Fruit fly (Drosophila melanogaster) whole organism, embryonic: ENCODE data around the gene tank.

Experiments used
- BtbVII ChIP-seq: fragments of 200-800 bp; sonication (Bioruptor generic); optimal IDR thresholded peaks from 3 replicates; lab custom pipeline; 2017; ENCODE audit warnings: missing biosample characterization, mild to moderate bottlenecking, missing genetic modification characterization
- CG12659 ChIP-seq: fragments of 200-800 bp; sonication (Bioruptor generic); optimal IDR thresholded peaks from 3 replicates; lab custom pipeline; 2017; ENCODE audit warnings: mild to moderate bottlenecking, missing biosample characterization, missing genetic modification reagents, missing genetic modification characterization
- CG13424 ChIP-seq: fragments of 200-800 bp; sonication (Bioruptor generic); optimal IDR thresholded peaks from 2 replicates; lab custom pipeline; 2019; ENCODE audit warnings: missing biosample characterization, mild to moderate bottlenecking, missing genetic modification characterization, moderate library complexity
- CG14014 ChIP-seq: fragments of 200-800 bp; sonication (Bioruptor generic); IDR thresholded peaks from 2 replicates; pipeline ENCODE4 v1.3.6; 2022; ENCODE audit warnings: missing biosample characterization, missing genetic modification characterization
- CG15514 ChIP-seq: fragments of 200-800 bp; sonication (Bioruptor generic); optimal IDR thresholded peaks from 3 replicates; lab custom pipeline; 2017; ENCODE audit warnings: missing biosample characterization, missing genetic modification characterization, mild to moderate bottlenecking, moderate library complexity, missing genetic modification reagents
- CG16813 ChIP-seq: fragments of 200-800 bp; sonication (Bioruptor generic); IDR thresholded peaks from 3 replicates; pipeline ENCODE4 v1.3.6; 2022; ENCODE audit warnings: missing biosample characterization, missing genetic modification characterization; ENCODE audit not compliant: partially characterized antibody
- CG17829 ChIP-seq: fragments of 200-800 bp; optimal IDR thresholded peaks from 2 replicates; lab custom pipeline; 2019; ENCODE audit warnings: missing biosample characterization, mild to moderate bottlenecking, missing genetic modification characterization, moderate library complexity
- CG17912 ChIP-seq: fragments of 200-800 bp; sonication (Bioruptor generic); optimal IDR thresholded peaks from 2 replicates; lab custom pipeline; 2018; ENCODE audit warnings: missing biosample characterization, mild to moderate bottlenecking, missing genetic modification characterization
- CG18011 ChIP-seq: fragments of 200-800 bp; sonication (Bioruptor generic); optimal IDR thresholded peaks from 2 replicates; lab custom pipeline; 2017; ENCODE audit warnings: missing biosample characterization, missing genetic modification characterization, mild to moderate bottlenecking, moderate library complexity, missing genotype
- CG30403 ChIP-seq: fragments of 200-800 bp; sonication (Bioruptor generic); optimal IDR thresholded peaks from 3 replicates; lab custom pipeline; 2016; ENCODE audit warnings: missing biosample characterization, missing genetic modification characterization
- CG31365 ChIP-seq: fragments of 200-800 bp; sonication (Bioruptor generic); optimal IDR thresholded peaks from 2 replicates; lab custom pipeline; 2018; ENCODE audit warnings: missing biosample characterization, mild to moderate bottlenecking, missing genetic modification characterization
- CG33213 ChIP-seq: fragments of 200-800 bp; sonication (Bioruptor generic); optimal IDR thresholded peaks from 3 replicates; lab custom pipeline; 2016; ENCODE audit warnings: missing biosample characterization, missing genetic modification characterization
- CG4360 ChIP-seq: fragments of 200-800 bp; sonication (Bioruptor generic); IDR thresholded peaks from 2 replicates; pipeline ENCODE4 v1.3.6; 2022; ENCODE audit warnings: missing biosample characterization, missing genetic modification characterization
- CG6654 ChIP-seq: fragments of 200-800 bp; sonication (Bioruptor generic); optimal IDR thresholded peaks from 2 replicates; lab custom pipeline; 2017; ENCODE audit warnings: missing biosample characterization, mild to moderate bottlenecking, missing genetic modification characterization
- CG8089 ChIP-seq: fragments of 200-800 bp; sonication (Bioruptor generic); optimal IDR thresholded peaks from 3 replicates; lab custom pipeline; 2016; ENCODE audit warnings: missing biosample characterization, missing genetic modification characterization
- CG8281 ChIP-seq: fragments of 200-800 bp; sonication (Bioruptor generic); optimal IDR thresholded peaks from 2 replicates; lab custom pipeline; 2018; ENCODE audit warnings: missing biosample characterization, mild to moderate bottlenecking, missing genetic modification characterization, moderate library complexity
- Chrac-16 ChIP-seq: fragments of 200-800 bp; sonication (Bioruptor generic); optimal IDR thresholded peaks from 3 replicates; lab custom pipeline; 2016; ENCODE audit warnings: missing biosample characterization, missing genetic modification characterization
- CkIIα-i1 ChIP-seq: fragments of 200-800 bp; sonication (Bioruptor generic); IDR thresholded peaks from 2 replicates; pipeline ENCODE4 v1.3.6; 2022; ENCODE audit warnings: missing biosample characterization, missing genetic modification characterization
- Doc2 ChIP-seq: fragments of 200-800 bp; sonication (Bioruptor generic); IDR thresholded peaks from 2 replicates; pipeline ENCODE4 v1.3.6; 2022; ENCODE audit warnings: missing biosample characterization, missing genetic modification characterization
- Dref ChIP-seq: fragments of 200-800 bp; sonication (Bioruptor generic); IDR thresholded peaks from 2 replicates; pipeline ENCODE4 v1.3.6; 2022; ENCODE audit warnings: missing biosample characterization, missing genetic modification characterization
- Eip74EF ChIP-seq, 2 experiments: fragments of 200-800 bp in 1 of 2; fragments of >200 bp in 1 of 2; sonication (Bioruptor generic) in 1 of 2; optimal IDR thresholded peaks; 2 replicates each; lab custom pipeline; 2017 to 2019; ENCODE audit warnings: missing biosample characterization in 2 of 2, missing genetic modification characterization in 2 of 2, mild to moderate bottlenecking in 1 of 2, moderate library complexity in 1 of 2
- Gug ChIP-seq: fragments of 200-800 bp; sonication (Bioruptor generic); IDR thresholded peaks from 4 replicates; pipeline ENCODE4 v1.3.6; 2022; ENCODE audit warnings: missing biosample characterization, missing genetic modification characterization
- Hmx ChIP-seq: fragments of 200-800 bp; sonication (Bioruptor generic); optimal IDR thresholded peaks from 2 replicates; lab custom pipeline; 2016; ENCODE audit warnings: missing biosample characterization, missing genetic modification characterization
- NFAT ChIP-seq: fragments of 200-800 bp; sonication (Bioruptor generic); IDR thresholded peaks from 2 replicates; pipeline ENCODE4 v1.3.6; 2022; ENCODE audit warnings: missing biosample characterization, missing genetic modification characterization
- Nf-YB ChIP-seq: fragments of 200-800 bp; sonication (Bioruptor generic); optimal IDR thresholded peaks from 3 replicates; lab custom pipeline; 2019; ENCODE audit warnings: missing biosample characterization, mild to moderate bottlenecking, missing genetic modification characterization, moderate library complexity
- Xrp1 ChIP-seq: fragments of 200-800 bp; sonication (Bioruptor generic); IDR thresholded peaks from 2 replicates; pipeline ENCODE4 v1.3.6; 2022; ENCODE audit warnings: missing biosample characterization, missing genetic modification characterization
- ac ChIP-seq: fragments of 200-800 bp; sonication (Bioruptor generic); optimal IDR thresholded peaks from 3 replicates; lab custom pipeline; 2017; ENCODE audit warnings: missing biosample characterization, mild to moderate bottlenecking, missing genetic modification characterization
- ash1 ChIP-seq: fragments of 200-800 bp; sonication (Bioruptor generic); optimal IDR thresholded peaks from 2 replicates; lab custom pipeline; 2018; ENCODE audit warnings: missing biosample characterization, mild to moderate bottlenecking, missing genetic modification characterization
- bbx ChIP-seq: fragments of 200-800 bp; sonication (Bioruptor generic); IDR thresholded peaks from 2 replicates; pipeline ENCODE4 v1.3.6; 2022; ENCODE audit warnings: missing biosample characterization, missing genetic modification characterization; ENCODE audit not compliant: partially characterized antibody
- croc ChIP-seq: fragments of 200-800 bp; sonication (Bioruptor generic); conservative IDR thresholded peaks from 3 replicates; pipeline ENCODE4 v1.3.6; 2022; ENCODE audit warnings: missing biosample characterization, missing genetic modification characterization
- crol ChIP-seq: fragments of 200-800 bp; sonication (Bioruptor generic); IDR thresholded peaks from 2 replicates; pipeline ENCODE4 v1.3.6; 2022; ENCODE audit warnings: missing biosample characterization, missing genetic modification characterization
- dimm ChIP-seq: fragments of 200-800 bp; sonication (Bioruptor generic); IDR thresholded peaks from 2 replicates; pipeline ENCODE4 v1.3.6; 2022; ENCODE audit warnings: missing biosample characterization, missing genetic modification characterization
- disco-r ChIP-seq: fragments of 200-800 bp; sonication (Bioruptor generic); optimal IDR thresholded peaks from 2 replicates; lab custom pipeline; 2016; ENCODE audit warnings: missing biosample characterization, missing genetic modification characterization
- dmrt11E ChIP-seq: fragments of 200-800 bp; sonication (Bioruptor generic); optimal IDR thresholded peaks from 3 replicates; lab custom pipeline; 2018; ENCODE audit warnings: missing biosample characterization, mild to moderate bottlenecking, missing genetic modification characterization, moderate library complexity
- dmrt99B ChIP-seq: fragments of 200-800 bp; sonication (Bioruptor generic); optimal IDR thresholded peaks from 2 replicates; lab custom pipeline; 2018; ENCODE audit warnings: missing biosample characterization, mild to moderate bottlenecking, missing genetic modification characterization, moderate library complexity
- exex ChIP-seq: fragments of 200-800 bp; sonication (Bioruptor generic); optimal IDR thresholded peaks from 4 replicates; lab custom pipeline; 2018; ENCODE audit warnings: missing biosample characterization, mild to moderate bottlenecking, missing genetic modification characterization, moderate library complexity
- fd64A ChIP-seq: fragments of 200-800 bp; sonication (Bioruptor generic); optimal IDR thresholded peaks from 3 replicates; lab custom pipeline; 2018; ENCODE audit warnings: missing biosample characterization, mild to moderate bottlenecking, missing genetic modification characterization
- fd96Cb ChIP-seq: fragments of 200-800 bp; sonication (Bioruptor generic); optimal IDR thresholded peaks from 2 replicates; lab custom pipeline; 2018; ENCODE audit warnings: missing biosample characterization, mild to moderate bottlenecking, missing genetic modification characterization, moderate library complexity
- grn ChIP-seq: fragments of 200-800 bp; sonication (Bioruptor generic); optimal IDR thresholded peaks from 3 replicates; lab custom pipeline; 2017; ENCODE audit warnings: missing biosample characterization, missing genetic modification characterization
- gsb ChIP-seq: fragments of 200-800 bp; sonication (Bioruptor generic); IDR thresholded peaks from 2 replicates; pipeline ENCODE4 v1.3.6; 2022; ENCODE audit warnings: missing biosample characterization, missing genetic modification characterization
- her ChIP-seq: fragments of 200-800 bp; sonication (Bioruptor generic); optimal IDR thresholded peaks from 2 replicates; lab custom pipeline; 2016; ENCODE audit warnings: missing biosample characterization, missing genetic modification characterization
- lilli ChIP-seq: fragments of 200-800 bp; sonication (Bioruptor generic); optimal IDR thresholded peaks from 3 replicates; lab custom pipeline; 2016; ENCODE audit warnings: missing biosample characterization, missing genetic modification characterization
- pb ChIP-seq: fragments of 200-800 bp; sonication (Bioruptor generic); optimal IDR thresholded peaks from 3 replicates; lab custom pipeline; 2016; ENCODE audit warnings: missing biosample characterization, missing genetic modification characterization
- pfk ChIP-seq: fragments of 200-800 bp; sonication (Bioruptor generic); optimal IDR thresholded peaks from 2 replicates; lab custom pipeline; 2018; ENCODE audit warnings: missing biosample characterization, mild to moderate bottlenecking, missing genetic modification characterization, moderate library complexity
- row ChIP-seq: fragments of 200-800 bp; sonication (Bioruptor generic); IDR thresholded peaks from 3 replicates; pipeline ENCODE4 v1.3.6; 2022; ENCODE audit warnings: missing biosample characterization, missing genetic modification characterization
- shn ChIP-seq: fragments of 200-800 bp; sonication (Bioruptor generic); optimal IDR thresholded peaks from 3 replicates; lab custom pipeline; 2016; ENCODE audit warnings: missing biosample characterization, missing genetic modification characterization
- sim ChIP-seq: fragments of 200-800 bp; sonication (Bioruptor generic); IDR thresholded peaks from 2 replicates; pipeline ENCODE4 v1.3.6; 2022; ENCODE audit warnings: missing biosample characterization, missing genetic modification characterization
- ssp ChIP-seq: fragments of 200-800 bp; sonication (Bioruptor generic); IDR thresholded peaks from 2 replicates; pipeline ENCODE4 v1.3.6; 2022; ENCODE audit warnings: missing biosample characterization, missing genetic modification characterization
- unc-4 ChIP-seq: fragments of 200-800 bp; sonication (Bioruptor generic); IDR thresholded peaks from 2 replicates; pipeline ENCODE4 v1.3.6; 2022; ENCODE audit warnings: missing biosample characterization, missing genetic modification characterization; ENCODE audit not compliant: partially characterized antibody
- yki ChIP-seq: fragments of >200 bp; optimal IDR thresholded peaks from 3 replicates; lab custom pipeline; 2018
- zen ChIP-seq: fragments of 200-800 bp; sonication (Bioruptor generic); optimal IDR thresholded peaks from 3 replicates; lab custom pipeline; 2018; ENCODE audit warnings: missing biosample characterization, mild to moderate bottlenecking, missing genetic modification characterization, moderate library complexity
- zfh2 ChIP-seq: fragments of 200-800 bp; sonication (Bioruptor generic); optimal IDR thresholded peaks from 2 replicates; lab custom pipeline; 2016; ENCODE audit warnings: missing biosample characterization, missing genetic modification characterization

The tank gene

dm6 chr2L:4861503-4861902, 23.7 kb upstream of the tank start (continued):
- TF ChIP-seq Eip74EF (GFP tag; optimal IDR thresholded peaks at IDR 0.05; lab: Kevin White, UChicago) (no peak), Chrac-16 (GFP tag; lab: Kevin White, UChicago) (no peak), dmrt11E (tag; lab: Kevin White, UChicago) (no peak), her (GFP tag; lab: Kevin White, UChicago) (no peak), croc (no peak), CG31365 (no peak), crol (no peak), CG8281 (no peak), row (GFP tag; lab: Robert Waterston, UW) (peak; percentile 65), sim (GFP tag; lab: Robert Waterston, UW) (no peak), fd64A (GFP tag; lab: Kevin White, UChicago) (no peak), CG15514 (GFP tag; lab: Kevin White, UChicago) (peak; percentile 36), dmrt99B (tag; lab: Kevin White, UChicago) (peak; percentile 65), Nf-YB (GFP tag; lab: Kevin White, UChicago) (no peak), shn (GFP tag; lab: Kevin White, UChicago) (no peak), CG12659 (GFP tag; lab: Kevin White, UChicago) (no peak), yki (lab: Kevin White, UChicago) (no peak), Hmx (no peak), NFAT (GFP tag; lab: Robert Waterston, UW) (peak; percentile 49; the same call in 1 of the 2 replicates), BtbVII (GFP tag; lab: Kevin White, UChicago) (peak; percentile 15), disco-r (GFP tag; lab: Kevin White, UChicago) (no peak), pfk (GFP tag; lab: Kevin White, UChicago) (no peak), CG14014 (GFP tag; lab: Robert Waterston, UW) (peak; percentile 59; the same call in 1 of the 2 replicates), ssp (GFP tag; lab: Robert Waterston, UW) (no peak), ac (no peak), CG17912 (no peak), CG4360 (GFP tag; lab: Robert Waterston, UW) (no peak), Xrp1 (GFP tag; lab: Robert Waterston, UW) (peak; percentile 66), Dref (GFP tag; lab: Robert Waterston, UW) (no peak), lilli (GFP tag; lab: Kevin White, UChicago) (peak; percentile 48), gsb (GFP tag; lab: Robert Waterston, UW) (peak; percentile 62; the same call in 1 of the 2 replicates), Gug (GFP tag; lab: Robert Waterston, UW) (peak; percentile 66; the same call in 3 of the 4 replicates), zen (tag; lab: Kevin White, UChicago) (no peak), CG18011 (GFP tag; lab: Kevin White, UChicago) (no peak), CG33213 (GFP tag; lab: Kevin White, UChicago) (no peak), bbx (GFP tag; lab: Robert Waterston, UW) (no peak), CG16813 (GFP tag; lab: Robert Waterston, UW) (no peak), grn (no peak), zfh2 (no peak), CG6654 (GFP tag; lab: Kevin White, UChicago) (no peak), CG17829 (tag; lab: Kevin White, UChicago) (no peak), dimm (GFP tag; lab: Robert Waterston, UW) (no peak), CG8089 (GFP tag; lab: Kevin White, UChicago) (no peak), pb (GFP tag; lab: Kevin White, UChicago) (no peak), unc-4 (GFP tag; lab: Robert Waterston, UW) (no peak), CG30403 (no peak), Doc2 (GFP tag; lab: Robert Waterston, UW) (no peak), exex (tag; lab: Kevin White, UChicago) (no peak), CG13424 (tag; lab: Kevin White, UChicago) (peak; percentile 19), CkIIα-i1 (GFP tag; lab: Robert Waterston, UW) (no peak), fd96Cb (tag; lab: Kevin White, UChicago) (peak; percentile 38), ash1 (GFP tag; lab: Kevin White, UChicago) (no peak)
